Worm (Caenorhabditis elegans) whole organism, L4/young adult: ENCODE measurements around the gene K10C2.12.

Source experiments
- W03F9.2 ChIP-seq: fragments of 150-350 bp; optimal IDR thresholded peaks from 2 replicates; lab custom pipeline; 2014; ENCODE audit warnings: missing biosample characterization, missing genetic modification characterization
- dao-5 ChIP-seq: sonication (generic microtip); optimal IDR thresholded peaks from 2 replicates; lab custom pipeline; 2016; ENCODE audit warnings: missing genotype, missing genetic modification characterization, moderate library complexity, missing compliant biosample characterization
- him-1 ChIP-seq: sonication (generic microtip); optimal IDR thresholded peaks from 2 replicates; lab custom pipeline; 2016; ENCODE audit warnings: missing genotype, missing genetic modification reagents, missing genetic modification characterization, missing compliant biosample characterization

DNA sequence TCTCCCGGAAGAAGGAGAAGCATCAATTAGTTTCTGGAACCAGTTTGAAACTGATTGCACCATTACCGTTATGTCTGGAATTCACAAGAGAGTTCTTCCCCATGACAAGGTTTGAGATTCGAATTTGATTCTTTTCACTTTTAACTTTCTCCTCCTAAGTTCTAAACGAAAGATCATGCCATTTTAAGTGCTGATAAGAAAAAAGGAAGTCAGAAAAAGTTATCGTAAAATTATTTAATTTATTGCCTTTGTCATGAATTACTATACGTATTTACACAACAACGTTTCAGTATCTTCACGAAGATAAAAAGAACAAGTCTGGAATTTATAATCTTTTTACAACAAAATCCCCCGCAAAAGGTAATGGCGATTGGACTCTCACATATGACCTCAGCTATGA is 39.5 kb upstream of the K10C2.12 start:
- TF ChIP-seq dao-5 (tag; lab: Kevin White, UChicago) (no peak), him-1 (tag; lab: Kevin White, UChicago) (no peak), W03F9.2 (tag; lab: Kevin White, UChicago) (no peak)
